Worm (Caenorhabditis elegans) whole organism, midembryonic: ENCODE data around the gene dpf-7.

ENCODE experiments used
- klf-2 ChIP-seq: fragments of 200-800 bp; sonication (Bioruptor generic); conservative IDR thresholded peaks from 2 replicates; pipeline ENCODE4 v1.3.6; 2022; ENCODE audit warnings: missing genetic modification reagents, missing genetic modification characterization, missing compliant biosample characterization
- med-1 ChIP-seq: sonication (generic microtip); optimal IDR thresholded peaks from 2 replicates; lab custom pipeline; 2017; ENCODE audit warnings: missing genetic modification characterization, mild to moderate bottlenecking, missing compliant biosample characterization, antibody characterized with exemption, missing genetic modification reagents; ENCODE audit not compliant: insufficient read depth
- ref-1 ChIP-seq: fragments of 200-800 bp; sonication (Bioruptor generic); conservative IDR thresholded peaks from 2 replicates; pipeline ENCODE4 v1.3.6; 2022; ENCODE audit warnings: missing genetic modification reagents, missing genetic modification characterization, missing compliant biosample characterization
- tab-1 ChIP-seq: fragments of 200-800 bp; sonication (Bioruptor generic); IDR thresholded peaks from 2 replicates; pipeline ENCODE4 v1.3.6; 2022; ENCODE audit warnings: missing genetic modification characterization, missing compliant biosample characterization
- ztf-29 ChIP-seq: fragments of 200-800 bp; sonication (Bioruptor generic); IDR thresholded peaks from 2 replicates; pipeline ENCODE4 v1.3.6; 2022; ENCODE audit warnings: missing genetic modification reagents, missing genetic modification characterization, missing compliant biosample characterization

ce11 chrIV:4814185-4814584, 11.8 kb upstream of the dpf-7 start, which contains the start of gene srw-94:
- TF ChIP-seq tab-1 (GFP tag; lab: Robert Waterston, UW): no peak
- TF ChIP-seq klf-2: no peak
- no peak for TF ChIP-seq ref-1
- no peak for TF ChIP-seq med-1 (GFP tag; lab: Kevin White, UChicago)
- TF ChIP-seq ztf-29: no peak
